Fruit fly (Drosophila melanogaster) whole organism, embryonic: Measurements from ENCODE around the gene Polr1F.

Experiments used
- Aef1 ChIP-seq: fragments of 200-800 bp; sonication (Bioruptor generic); IDR thresholded peaks from 3 replicates; pipeline ENCODE4 v1.3.6; 2022; ENCODE audit warnings: missing biosample characterization, missing genetic modification characterization
- Bdp1 ChIP-seq: fragments of 200-800 bp; sonication (Bioruptor generic); optimal IDR thresholded peaks from 3 replicates; lab custom pipeline; 2016; ENCODE audit warnings: missing biosample characterization, missing genetic modification characterization
- CG10543 ChIP-seq: fragments of 200-800 bp; sonication (Bioruptor generic); optimal IDR thresholded peaks from 3 replicates; lab custom pipeline; 2017; ENCODE audit warnings: missing biosample characterization, mild to moderate bottlenecking, missing genetic modification characterization, moderate library complexity
- CG10565 ChIP-seq: fragments of 200-800 bp; sonication (Bioruptor generic); optimal IDR thresholded peaks from 3 replicates; lab custom pipeline; 2016; ENCODE audit warnings: missing biosample characterization, mild to moderate bottlenecking, missing genetic modification characterization
- CG12659 ChIP-seq: fragments of 200-800 bp; sonication (Bioruptor generic); optimal IDR thresholded peaks from 3 replicates; lab custom pipeline; 2017; ENCODE audit warnings: mild to moderate bottlenecking, missing biosample characterization, missing genetic modification reagents, missing genetic modification characterization
- CG13287 ChIP-seq: fragments of 200-800 bp; sonication (Bioruptor generic); IDR thresholded peaks from 2 replicates; pipeline ENCODE4 v1.3.6; 2022; ENCODE audit warnings: missing biosample characterization, missing genetic modification characterization; ENCODE audit not compliant: partially characterized antibody
- CG13775 ChIP-seq: fragments of 200-800 bp; sonication (Bioruptor generic); optimal IDR thresholded peaks from 3 replicates; lab custom pipeline; 2017; ENCODE audit warnings: missing biosample characterization, mild to moderate bottlenecking, missing genetic modification characterization
- CG14710 ChIP-seq: fragments of 200-800 bp; sonication (Bioruptor generic); optimal IDR thresholded peaks from 3 replicates; lab custom pipeline; 2019; ENCODE audit warnings: missing biosample characterization, mild to moderate bottlenecking, missing genetic modification characterization, moderate library complexity
- CG14860 ChIP-seq: fragments of 200-800 bp; sonication (Bioruptor generic); IDR thresholded peaks from 3 replicates; pipeline ENCODE4 v1.3.6; 2022; ENCODE audit warnings: missing biosample characterization, missing genetic modification characterization; ENCODE audit not compliant: partially characterized antibody
- CG15011 ChIP-seq: fragments of 200-800 bp; sonication (Bioruptor generic); optimal IDR thresholded peaks from 3 replicates; lab custom pipeline; 2018; ENCODE audit warnings: missing biosample characterization, mild to moderate bottlenecking, missing genetic modification characterization
- CG15269 ChIP-seq: fragments of 200-800 bp; sonication (Bioruptor generic); optimal IDR thresholded peaks from 2 replicates; lab custom pipeline; 2018; ENCODE audit warnings: missing biosample characterization, mild to moderate bottlenecking, missing genetic modification characterization, moderate library complexity
- CG15479 ChIP-seq: fragments of 200-800 bp; sonication (Bioruptor generic); optimal IDR thresholded peaks from 3 replicates; lab custom pipeline; 2019; ENCODE audit warnings: missing biosample characterization, mild to moderate bottlenecking, missing genetic modification characterization, moderate library complexity
- CG15514 ChIP-seq: fragments of 200-800 bp; sonication (Bioruptor generic); optimal IDR thresholded peaks from 3 replicates; lab custom pipeline; 2017; ENCODE audit warnings: missing biosample characterization, missing genetic modification characterization, mild to moderate bottlenecking, moderate library complexity, missing genetic modification reagents
- CG16815 ChIP-seq: fragments of 200-800 bp; sonication (Bioruptor generic); optimal IDR thresholded peaks from 3 replicates; lab custom pipeline; 2017; ENCODE audit warnings: missing biosample characterization, mild to moderate bottlenecking, missing genetic modification characterization
- CG17328 ChIP-seq: fragments of 200-800 bp; sonication (Bioruptor generic); IDR thresholded peaks from 2 replicates; pipeline ENCODE4 v1.3.6; 2022; ENCODE audit warnings: missing biosample characterization, missing genetic modification characterization
- CG17568 ChIP-seq: fragments of 200-800 bp; sonication (Bioruptor generic); optimal IDR thresholded peaks from 2 replicates; lab custom pipeline; 2018; ENCODE audit warnings: missing biosample characterization, mild to moderate bottlenecking, missing genetic modification characterization, moderate library complexity
- CG2129 ChIP-seq: fragments of 200-800 bp; sonication (Bioruptor generic); IDR thresholded peaks from 2 replicates; pipeline ENCODE4 v1.3.6; 2022; ENCODE audit warnings: missing biosample characterization, missing genetic modification characterization; ENCODE audit not compliant: partially characterized antibody
- CG32767 ChIP-seq: fragments of 200-800 bp; sonication (Bioruptor generic); IDR thresholded peaks from 2 replicates; pipeline ENCODE4 v1.3.6; 2022; ENCODE audit warnings: missing biosample characterization, missing genetic modification characterization
- CG4820 ChIP-seq: fragments of 200-800 bp; sonication (Bioruptor generic); optimal IDR thresholded peaks from 3 replicates; lab custom pipeline; 2016; ENCODE audit warnings: missing biosample characterization, missing genetic modification characterization
- CG5245 ChIP-seq: fragments of 200-800 bp; sonication (Bioruptor generic); optimal IDR thresholded peaks from 3 replicates; lab custom pipeline; 2016; ENCODE audit warnings: missing biosample characterization, missing genetic modification characterization
- CG5953 ChIP-seq: fragments of 200-800 bp; sonication (Bioruptor generic); IDR thresholded peaks from 2 replicates; pipeline ENCODE4 v1.3.6; 2022; ENCODE audit warnings: missing biosample characterization, missing genetic modification characterization
- CG9817 ChIP-seq: fragments of 200-800 bp; sonication (Bioruptor generic); optimal IDR thresholded peaks from 2 replicates; lab custom pipeline; 2018; ENCODE audit warnings: missing biosample characterization, mild to moderate bottlenecking, missing genetic modification characterization, moderate library complexity
- Dad ChIP-seq: fragments of 200-800 bp; sonication (Bioruptor generic); optimal IDR thresholded peaks from 3 replicates; lab custom pipeline; 2016; ENCODE audit warnings: missing biosample characterization, missing genetic modification characterization
- Doc2 ChIP-seq: fragments of 200-800 bp; sonication (Bioruptor generic); IDR thresholded peaks from 2 replicates; pipeline ENCODE4 v1.3.6; 2022; ENCODE audit warnings: missing biosample characterization, missing genetic modification characterization
- E2f2 ChIP-seq: fragments of 200-800 bp; sonication (Bioruptor generic); IDR thresholded peaks from 2 replicates; pipeline ENCODE4 v1.3.6; 2022; ENCODE audit warnings: missing biosample characterization, missing genetic modification characterization
- Fer2 ChIP-seq: fragments of 200-800 bp; sonication (Bioruptor generic); optimal IDR thresholded peaks from 2 replicates; lab custom pipeline; 2018; ENCODE audit warnings: missing biosample characterization, mild to moderate bottlenecking, missing genetic modification characterization, moderate library complexity
- Hr3 ChIP-seq: fragments of 200-800 bp; sonication (Bioruptor generic); optimal IDR thresholded peaks from 3 replicates; lab custom pipeline; 2016; ENCODE audit warnings: missing biosample characterization, missing genetic modification characterization
- Lhr ChIP-seq: fragments of 200-800 bp; sonication (Bioruptor generic); optimal IDR thresholded peaks from 3 replicates; lab custom pipeline; 2017; ENCODE audit warnings: mild to moderate bottlenecking, missing biosample characterization, missing genetic modification reagents, missing genetic modification characterization
- Myb ChIP-seq: fragments of 200-800 bp; sonication (Bioruptor generic); optimal IDR thresholded peaks from 2 replicates; lab custom pipeline; 2016; ENCODE audit warnings: missing biosample characterization, missing genetic modification characterization
- NC2α ChIP-seq: fragments of 200-800 bp; sonication (Bioruptor generic); optimal IDR thresholded peaks from 2 replicates; lab custom pipeline; 2016; ENCODE audit warnings: missing biosample characterization, missing genetic modification characterization
- Sry-β ChIP-seq: fragments of 200-800 bp; sonication (Bioruptor generic); optimal IDR thresholded peaks from 2 replicates; lab custom pipeline; 2018; ENCODE audit warnings: missing biosample characterization, mild to moderate bottlenecking, missing genetic modification characterization, moderate library complexity
- Taf1 ChIP-seq: fragments of 200-800 bp; sonication (Bioruptor generic); IDR thresholded peaks from 2 replicates; pipeline ENCODE4 v1.3.6; 2022; ENCODE audit warnings: missing biosample characterization, missing genetic modification characterization
- Xrp1 ChIP-seq: fragments of 200-800 bp; sonication (Bioruptor generic); IDR thresholded peaks from 2 replicates; pipeline ENCODE4 v1.3.6; 2022; ENCODE audit warnings: missing biosample characterization, missing genetic modification characterization
- al ChIP-seq: fragments of 200-800 bp; sonication (Bioruptor generic); IDR thresholded peaks from 2 replicates; pipeline ENCODE4 v1.3.6; 2022; ENCODE audit warnings: missing biosample characterization, missing genetic modification characterization
- amos ChIP-seq: fragments of 200-800 bp; sonication (Bioruptor generic); IDR thresholded peaks from 2 replicates; pipeline ENCODE4 v1.3.6; 2022; ENCODE audit warnings: missing biosample characterization, missing genetic modification characterization; ENCODE audit not compliant: partially characterized antibody
- ash1 ChIP-seq: fragments of 200-800 bp; sonication (Bioruptor generic); optimal IDR thresholded peaks from 2 replicates; lab custom pipeline; 2018; ENCODE audit warnings: missing biosample characterization, mild to moderate bottlenecking, missing genetic modification characterization
- ato ChIP-seq: fragments of 200-800 bp; sonication (Bioruptor generic); IDR thresholded peaks from 2 replicates; pipeline ENCODE4 v1.3.6; 2022; ENCODE audit warnings: missing biosample characterization, missing genetic modification characterization; ENCODE audit not compliant: partially characterized antibody
- bigmax ChIP-seq: fragments of 200-800 bp; sonication (Bioruptor generic); optimal IDR thresholded peaks from 2 replicates; lab custom pipeline; 2018; ENCODE audit warnings: missing biosample characterization, mild to moderate bottlenecking, missing genetic modification characterization
- bowl ChIP-seq: fragments of 200-800 bp; sonication (Bioruptor generic); IDR thresholded peaks from 2 replicates; pipeline ENCODE4 v1.3.6; 2022; ENCODE audit warnings: missing biosample characterization, missing genetic modification characterization
- dm ChIP-seq: fragments of 200-800 bp; sonication (Bioruptor generic); optimal IDR thresholded peaks from 3 replicates; lab custom pipeline; 2016; ENCODE audit warnings: missing biosample characterization, missing genetic modification characterization
- dmrt11E ChIP-seq: fragments of 200-800 bp; sonication (Bioruptor generic); optimal IDR thresholded peaks from 3 replicates; lab custom pipeline; 2018; ENCODE audit warnings: missing biosample characterization, mild to moderate bottlenecking, missing genetic modification characterization, moderate library complexity
- eve ChIP-seq, 2 experiments: fragments of >200 bp; optimal IDR thresholded peaks; 2 replicates each; lab custom pipeline; 2017; ENCODE audit warnings: missing biosample characterization in 2 of 2, missing genetic modification characterization in 2 of 2
- grau ChIP-seq: fragments of 200-800 bp; optimal IDR thresholded peaks from 3 replicates; lab custom pipeline; 2019; ENCODE audit warnings: missing biosample characterization, mild to moderate bottlenecking, missing genetic modification characterization, moderate library complexity
- hbn ChIP-seq: fragments of 200-800 bp; sonication (Bioruptor generic); IDR thresholded peaks from 2 replicates; pipeline ENCODE4 v1.3.6; 2022; ENCODE audit warnings: missing biosample characterization, missing genetic modification characterization; ENCODE audit not compliant: partially characterized antibody
- kah ChIP-seq: fragments of 200-800 bp; sonication (Bioruptor generic); optimal IDR thresholded peaks from 2 replicates; lab custom pipeline; 2018; ENCODE audit warnings: missing biosample characterization, mild to moderate bottlenecking, missing genetic modification characterization
- knrl ChIP-seq: fragments of 200-800 bp; sonication (Bioruptor generic); IDR thresholded peaks from 3 replicates; pipeline ENCODE4 v1.3.6; 2022; ENCODE audit warnings: missing biosample characterization, missing genetic modification characterization; ENCODE audit not compliant: partially characterized antibody
- lab ChIP-seq: fragments of 200-800 bp; sonication (Bioruptor generic); optimal IDR thresholded peaks from 3 replicates; lab custom pipeline; 2017; ENCODE audit warnings: missing biosample characterization, missing genetic modification characterization, mild to moderate bottlenecking, moderate library complexity, missing genetic modification reagents
- odd ChIP-seq: fragments of 200-800 bp; sonication (Bioruptor generic); optimal IDR thresholded peaks from 2 replicates; lab custom pipeline; 2017; ENCODE audit warnings: missing biosample characterization, mild to moderate bottlenecking, missing genetic modification characterization
- phol ChIP-seq: fragments of 200-800 bp; sonication (Bioruptor generic); optimal IDR thresholded peaks from 3 replicates; lab custom pipeline; 2018; ENCODE audit warnings: missing biosample characterization, mild to moderate bottlenecking, missing genetic modification characterization, moderate library complexity
- psq ChIP-seq: fragments of 200-800 bp; sonication (Bioruptor generic); optimal IDR thresholded peaks from 2 replicates; lab custom pipeline; 2017; ENCODE audit warnings: missing biosample characterization, missing genetic modification characterization
- tio ChIP-seq: fragments of 200-800 bp; sonication (Bioruptor generic); optimal IDR thresholded peaks from 2 replicates; lab custom pipeline; 2017; ENCODE audit warnings: missing biosample characterization, missing genetic modification characterization, inconsistent platforms
- zfh2 ChIP-seq: fragments of 200-800 bp; sonication (Bioruptor generic); optimal IDR thresholded peaks from 2 replicates; lab custom pipeline; 2016; ENCODE audit warnings: missing biosample characterization, missing genetic modification characterization

Gene Polr1F

DNA sequence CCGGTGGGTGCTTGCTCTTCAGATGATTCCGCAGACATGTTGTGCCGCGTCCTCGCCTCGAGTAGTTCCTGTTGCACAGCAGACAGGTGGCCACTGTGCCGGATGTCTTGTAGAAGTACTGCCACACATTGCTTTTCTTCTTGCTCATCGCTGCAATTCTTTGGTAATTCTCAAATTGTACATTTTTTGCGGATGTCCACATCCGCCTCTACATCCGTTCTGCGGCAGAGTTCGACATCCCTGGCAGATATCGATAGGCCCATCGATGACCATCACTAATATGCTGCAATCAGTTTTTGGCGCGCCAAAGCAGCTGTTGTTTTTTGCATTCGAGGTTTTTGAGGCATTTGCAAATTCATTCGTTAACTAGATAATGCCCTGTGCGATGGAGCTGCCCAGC, 49.1 kb upstream of the Polr1F start, which contains the start of the genes CG13775 and CG3430 (continued):
- TF ChIP-seq CG9817 (tag; lab: Kevin White, UChicago), result peak; percentile 41
- TF ChIP-seq CG13775 (GFP tag; lab: Kevin White, UChicago), result peak; percentile 100
- TF ChIP-seq lab, result no peak
- TF ChIP-seq CG13287 (GFP tag; lab: Robert Waterston, UW), result peak; percentile 81
- peak; percentile 27 for TF ChIP-seq Dad (GFP tag; lab: Kevin White, UChicago)
- TF ChIP-seq CG15479, result peak; percentile 33
- peak; percentile 49 for TF ChIP-seq bigmax
- TF ChIP-seq NC2α, result peak; percentile 31
- no peak for TF ChIP-seq Lhr (GFP tag; lab: Kevin White, UChicago)
- no peak for TF ChIP-seq CG10565 (GFP tag; lab: Kevin White, UChicago)
- peak; percentile 40 for TF ChIP-seq dm
- TF ChIP-seq CG12659 (GFP tag; lab: Kevin White, UChicago), result peak; percentile 44
- TF ChIP-seq knrl (GFP tag; lab: Robert Waterston, UW), result peak; percentile 67
- TF ChIP-seq CG10543 (GFP tag; lab: Kevin White, UChicago), result no peak
- TF ChIP-seq Bdp1, result no peak
- TF ChIP-seq Myb, result peak; percentile 41
- peak; percentile 22 for TF ChIP-seq Sry-β (GFP tag; lab: Kevin White, UChicago)
- TF ChIP-seq kah (GFP tag; lab: Kevin White, UChicago), result no peak
- TF ChIP-seq bowl (GFP tag; lab: Robert Waterston, UW), result no peak
- TF ChIP-seq E2f2 (GFP tag; lab: Robert Waterston, UW), result peak; percentile 85
- no peak for TF ChIP-seq al (GFP tag; lab: Robert Waterston, UW)
- TF ChIP-seq Doc2 (GFP tag; lab: Robert Waterston, UW), result no peak
- TF ChIP-seq CG5245 (GFP tag; lab: Kevin White, UChicago), result no peak
- TF ChIP-seq CG4820, result peak; percentile 2
- no peak for TF ChIP-seq Fer2 (tag; lab: Kevin White, UChicago)
- peak; percentile 43 for TF ChIP-seq CG14710 (tag; lab: Kevin White, UChicago)
- peak; percentile 53 for TF ChIP-seq phol (tag; lab: Kevin White, UChicago)
- TF ChIP-seq CG15514 (GFP tag; lab: Kevin White, UChicago), result peak; percentile 73
- TF ChIP-seq CG5953 (GFP tag; lab: Robert Waterston, UW), result no peak
- peak; percentile 54; the same call in 2 of the 3 replicates for TF ChIP-seq CG14860 (GFP tag; lab: Robert Waterston, UW)
- TF ChIP-seq CG15011, result no peak
- TF ChIP-seq Taf1, result no peak
- TF ChIP-seq Xrp1 (GFP tag; lab: Robert Waterston, UW), result no peak
- TF ChIP-seq zfh2 (GFP tag; lab: Kevin White, UChicago), result peak; percentile 36
- TF ChIP-seq grau (tag; lab: Kevin White, UChicago), result no peak
- peak; percentile 37; the same call in 1 of the 2 replicates for TF ChIP-seq CG2129 (GFP tag; lab: Robert Waterston, UW)
- TF ChIP-seq dmrt11E (tag; lab: Kevin White, UChicago), result no peak
- peak; percentile 20; the same call in 1 of the 2 replicates for TF ChIP-seq ato (GFP tag; lab: Robert Waterston, UW)
- no peak for TF ChIP-seq ash1 (GFP tag; lab: Kevin White, UChicago)
- no peak for TF ChIP-seq CG17568 (GFP tag; lab: Kevin White, UChicago)

DNA sequence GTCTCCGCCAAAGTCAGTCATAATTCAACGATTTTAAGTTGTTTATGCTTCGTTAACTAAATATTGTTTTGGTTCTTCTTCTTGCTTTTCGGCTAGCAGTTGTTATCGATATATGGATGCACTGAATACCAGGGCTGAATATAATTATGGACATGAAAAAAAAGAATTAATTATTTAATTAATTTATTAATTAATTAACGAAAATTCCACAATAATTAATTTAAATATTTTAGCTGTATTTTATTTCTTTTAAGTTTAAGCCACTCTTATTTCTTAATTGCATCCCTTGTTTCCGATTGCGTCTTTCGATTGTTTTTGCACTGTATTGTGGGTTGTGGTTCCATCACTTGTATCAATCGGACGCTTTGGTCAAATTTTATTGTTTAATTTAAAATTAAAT, 42.5 kb upstream of the Polr1F start, which contains the start of the genes Gas41 and SA1:
Gene Gas41 (minus strand): TSS at position 112 of the 400 bp plus-strand sequence.
Gene SA1 (plus strand): TSS at position 326 of the 400 bp plus-strand sequence.
- TF ChIP-seq odd (GFP tag; lab: Kevin White, UChicago) (no peak), tio (GFP tag; lab: Kevin White, UChicago) (no peak), CG16815 (GFP tag; lab: Kevin White, UChicago) (peak; percentile 13), Aef1 (GFP tag; lab: Robert Waterston, UW) (no peak), Hr3 (GFP tag; lab: Kevin White, UChicago) (peak; percentile 94), CG17328 (GFP tag; lab: Robert Waterston, UW) (peak; percentile 83), CG32767 (GFP tag; lab: Robert Waterston, UW) (peak; percentile 70; the same call in 1 of the 2 replicates), eve (GFP tag; optimal IDR thresholded peaks at IDR 0.05; lab: Kevin White, UChicago) (no peak), psq (GFP tag; lab: Kevin White, UChicago) (peak; percentile 12), CG15269 (tag; lab: Kevin White, UChicago) (no peak), hbn (GFP tag; lab: Robert Waterston, UW) (peak; percentile 68; the same call in 1 of the 2 replicates), amos (GFP tag; lab: Robert Waterston, UW) (peak; percentile 70; the same call in 1 of the 2 replicates)
